Worm (Caenorhabditis elegans): ENCODE data around the gene trul-1.

Gene trul-1

DNA sequence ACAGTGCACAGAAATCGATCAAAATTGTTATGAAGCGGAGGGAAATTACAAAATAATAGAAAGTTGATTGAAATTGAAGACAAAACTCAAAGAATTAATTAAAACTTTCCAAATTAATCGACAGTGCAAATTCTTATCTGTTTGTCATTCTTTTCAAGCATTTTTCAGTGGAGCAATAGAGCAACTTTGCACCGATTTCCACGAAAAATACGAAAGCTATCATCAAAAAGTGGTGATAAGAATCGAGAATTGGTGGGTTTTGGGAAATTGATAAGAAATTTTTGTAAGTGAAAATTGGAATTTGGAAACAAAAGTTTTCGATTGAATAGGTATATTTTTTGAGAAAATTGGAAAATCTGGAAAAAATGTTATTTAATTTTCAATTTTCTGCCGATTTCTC is 42.3 kb downstream of the trul-1 start:
- TF ChIP-seq nhr-80 (tag; optimal IDR thresholded peaks at IDR 0.05) (peak; percentile 72), madf-8 (GFP tag; conservative IDR thresholded peaks at IDR 0.05) (no peak)

DNA sequence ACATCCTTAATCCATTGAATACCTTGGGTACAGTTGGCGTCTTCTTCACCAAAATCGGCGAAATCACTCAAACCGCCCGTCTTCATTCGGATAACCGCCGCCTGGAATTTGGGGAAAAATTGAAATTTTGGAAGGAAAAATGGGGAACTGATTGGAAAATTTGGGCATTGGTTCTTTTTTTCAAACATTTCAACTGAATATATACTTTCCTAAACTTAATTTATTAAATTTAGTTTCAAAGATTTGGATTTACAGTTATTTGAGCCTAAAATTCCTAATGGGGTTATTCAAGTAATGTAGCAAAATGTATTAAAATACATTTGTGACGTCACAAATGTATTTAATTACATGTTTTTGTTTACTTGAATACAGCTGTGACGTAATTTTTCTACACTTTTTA is 44.7 kb downstream of the trul-1 start, which contains the start of gene laat-1:
TSS of gene laat-1 (minus strand) at position 101 of the 400 bp plus-strand sequence.
- TF ChIP-seq akir-1 (GFP tag; optimal IDR thresholded peaks at IDR 0.05) (no peak), bed-1 (GFP tag; IDR thresholded peaks at IDR 0.05) (0 out of 2 replicates have a peak, but pooled peaks have one; percentile 22), dpff-1 (tag; optimal IDR thresholded peaks at IDR 0.05) (no peak)

DNA sequence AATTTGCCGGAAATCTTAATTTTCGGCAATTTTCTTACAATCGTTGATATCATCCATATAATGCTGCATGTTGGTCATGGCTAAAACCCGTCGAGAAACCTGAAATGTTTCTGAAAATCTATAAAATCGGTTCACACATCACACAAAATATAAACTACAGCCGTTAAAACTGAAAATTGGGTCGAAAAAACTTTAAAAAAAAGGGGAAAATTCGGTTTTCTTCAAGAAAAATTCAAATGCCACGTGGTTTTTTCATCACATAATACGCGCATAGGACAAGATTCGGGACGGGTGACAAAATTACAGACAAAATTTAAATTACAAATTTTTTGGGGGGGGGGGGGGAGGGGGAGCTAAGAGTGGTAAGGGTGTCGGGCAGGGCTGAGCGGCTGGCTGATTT is 49.7 kb downstream of the trul-1 start, which contains the start of gene Y43H11AL.1:
TSS of gene Y43H11AL.1 (minus strand) at position 101 of the 400 bp plus-strand sequence.
- TF ChIP-seq Y56A3A.18 (GFP tag; IDR thresholded peaks at IDR 0.05), result no peak

Measured in whole organism, young adult.